Worm (Caenorhabditis elegans): ENCODE data around the gene fbxa-62.

Gene fbxa-62

DNA sequence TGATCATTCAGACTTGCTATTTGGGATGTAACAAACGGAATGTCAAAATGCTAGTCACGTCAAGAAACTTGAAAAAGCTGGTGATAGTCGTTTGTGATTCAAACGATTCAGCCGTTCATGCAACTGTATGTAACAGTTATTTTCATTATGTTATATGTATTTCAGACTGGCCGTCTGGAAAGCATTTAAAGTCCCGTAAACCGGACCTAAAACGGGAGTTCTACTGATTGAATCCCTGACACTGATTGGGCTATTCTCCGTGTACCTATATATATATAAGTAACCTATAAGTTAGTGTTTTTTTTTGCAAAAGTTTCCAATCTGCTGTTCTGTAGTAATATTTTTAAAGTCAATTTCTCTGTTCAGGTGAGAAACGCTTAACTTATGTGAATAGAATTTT lies 16.1 kb downstream of the fbxa-62 start:
- TF ChIP-seq bed-2 (GFP tag; IDR thresholded peaks at IDR 0.05) (no peak), lin-40 (tag; optimal IDR thresholded peaks at IDR 0.05) (no peak), nfya-2 (GFP tag; IDR thresholded peaks at IDR 0.05) (no peak)

- TF ChIP-seq mel-28 (tag; optimal IDR thresholded peaks at IDR 0.05; ENCODE audit: borderline replicate concordance) (no peak), gei-17 (GFP tag; optimal IDR thresholded peaks at IDR 0.05) (no peak), snpc-3.4 (tag; optimal IDR thresholded peaks at IDR 0.05) (no peak), lin-54 (GFP tag; optimal IDR thresholded peaks at IDR 0.05) (no peak), rcor-1 (GFP tag; IDR thresholded peaks at IDR 0.05) (no peak), sea-2 (GFP tag; IDR thresholded peaks at IDR 0.05) (no peak), repo-1 (tag; optimal IDR thresholded peaks at IDR 0.05) (no peak), hlh-26 (GFP tag; conservative IDR thresholded peaks at IDR 0.05) (no peak), F33H1.4 (GFP tag; IDR thresholded peaks at IDR 0.05) (no peak), mcd-1 (GFP tag; IDR thresholded peaks at IDR 0.05) (no peak), him-1 (tag; optimal IDR thresholded peaks at IDR 0.05) (no peak), ceh-40 (GFP tag; IDR thresholded peaks at IDR 0.05) (no peak), dox-1 (GFP tag; IDR thresholded peaks at IDR 0.05) (no peak), nhr-27 (tag; optimal IDR thresholded peaks at IDR 0.05) (no peak), F55B11.4 (tag; optimal IDR thresholded peaks at IDR 0.05; ENCODE audit: borderline replicate concordance, insufficient read depth) (no peak), attf-6 (GFP tag; IDR thresholded peaks at IDR 0.05) (no peak), ceh-91 (GFP tag; IDR thresholded peaks at IDR 0.05) (no peak), F39B2.1 (GFP tag; IDR thresholded peaks at IDR 0.05) (no peak), snpc-4 (GFP tag; optimal IDR thresholded peaks at IDR 0.05) (no peak), snpc-4 (tag; optimal IDR thresholded peaks at IDR 0.05) (no peak)
Measured at ce11 chrIII:2245727-2246126, 18.2 kb downstream of the fbxa-62 start, which contains the start of gene srd-67. TSS of gene srd-67 (minus strand) at chrIII:2245827.

- TF ChIP-seq K12H6.12 (tag; optimal IDR thresholded peaks at IDR 0.05) (no peak), madf-6 (GFP tag; IDR thresholded peaks at IDR 0.05) (no peak), Y67H2A.10 (GFP tag; conservative IDR thresholded peaks at IDR 0.05) (no peak), egl-44 (GFP tag; IDR thresholded peaks at IDR 0.05) (no peak), nhr-90 (tag; optimal IDR thresholded peaks at IDR 0.05) (no peak), zim-3 (tag; optimal IDR thresholded peaks at IDR 0.05) (no peak), hmg-1.2 (GFP tag; IDR thresholded peaks at IDR 0.05) (no peak), egrh-3 (GFP tag; IDR thresholded peaks at IDR 0.05) (no peak), snpc-1.1 (tag; optimal IDR thresholded peaks at IDR 0.05; ENCODE audit: insufficient read depth) (no peak)
Measured at ce11 chrIII:2251348-2251747, 23.8 kb downstream of the fbxa-62 start, which contains the start of gene fbxa-7. TSS of gene fbxa-7 (minus strand) at chrIII:2251448.

- TF ChIP-seq ceh-79 (tag; optimal IDR thresholded peaks at IDR 0.05) (no peak), Y53G8AR.9 (GFP tag; conservative IDR thresholded peaks at IDR 0.05) (no peak), hrde-1 (tag; optimal IDR thresholded peaks at IDR 0.05; ENCODE audit: borderline replicate concordance) (no peak), nhr-80 (tag; optimal IDR thresholded peaks at IDR 0.05) (peak; percentile 26), ceh-91 (GFP tag; IDR thresholded peaks at IDR 0.05) (no peak)
Measured at ce11 chrIII:2253027-2253499, 25.6 kb downstream of the fbxa-62 start, which contains the start of gene fbxa-73. TSS of gene fbxa-73 (plus strand) at chrIII:2253449.

Measured in whole organism, young adult.